Worm (Caenorhabditis elegans): ENCODE measurements around the gene T24D5.6.

DNA sequence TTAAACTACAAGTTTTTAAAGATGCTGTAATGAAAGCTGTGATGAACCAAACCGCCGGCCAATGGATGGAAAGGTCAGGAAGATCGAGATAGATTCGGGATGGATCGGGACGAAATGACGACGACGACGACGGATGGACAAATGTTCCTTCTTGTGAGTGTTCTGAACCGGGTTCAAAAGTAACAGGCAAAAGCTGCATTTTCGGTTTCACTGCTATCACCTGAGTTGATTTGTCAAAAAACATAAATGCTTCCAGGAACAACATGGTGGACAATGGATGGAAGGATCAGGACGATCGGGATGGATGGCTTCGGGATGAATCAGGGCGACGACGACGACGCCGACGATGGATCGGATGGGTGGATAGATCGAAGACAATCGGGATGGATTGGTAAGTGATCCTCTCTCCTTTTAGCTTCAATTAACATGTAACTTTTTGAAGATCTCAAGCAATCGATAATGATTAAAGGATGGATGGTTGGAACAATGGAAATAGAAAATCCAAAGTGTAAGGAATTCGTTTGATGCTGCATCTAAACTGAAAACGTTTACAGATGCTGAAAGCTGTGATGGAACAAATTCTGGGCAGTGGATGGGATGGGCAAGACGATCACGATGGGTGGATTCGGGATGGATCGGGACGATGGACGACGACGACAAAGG is at the start of gene T24D5.6, which contains the start of gene R09A8.9:
- no peak for TF ChIP-seq pes-1 (GFP tag; IDR thresholded peaks at IDR 0.05)
- TF ChIP-seq scrt-1 (GFP tag; IDR thresholded peaks at IDR 0.05): no peak
- TF ChIP-seq aly-1 (tag; optimal IDR thresholded peaks at IDR 0.05): no peak
- no peak for TF ChIP-seq hmg-4 (GFP tag; optimal IDR thresholded peaks at IDR 0.05)
- TF ChIP-seq tra-4 (tag; optimal IDR thresholded peaks at IDR 0.05): no peak
- no peak for TF ChIP-seq sea-1 (GFP tag; conservative IDR thresholded peaks at IDR 0.05)
- no peak for TF ChIP-seq F13C5.2 (tag; optimal IDR thresholded peaks at IDR 0.05)
- no peak for TF ChIP-seq B0310.2 (tag; optimal IDR thresholded peaks at IDR 0.05)
- no peak for TF ChIP-seq ceh-36 (tag; optimal IDR thresholded peaks at IDR 0.05)
- no peak for TF ChIP-seq tbx-37 (GFP tag; conservative IDR thresholded peaks at IDR 0.05)
- TF ChIP-seq ets-7 (tag; optimal IDR thresholded peaks at IDR 0.05): no peak
- no peak for TF ChIP-seq ceh-13 (GFP tag; optimal IDR thresholded peaks at IDR 0.05)
